Worm (Caenorhabditis elegans): Measurements from ENCODE around the gene ZK1236.9.
A peak's percentile ranks its signal among the peaks of the same experiment; 100 is the strongest.

ZK1236.9 gene

DNA sequence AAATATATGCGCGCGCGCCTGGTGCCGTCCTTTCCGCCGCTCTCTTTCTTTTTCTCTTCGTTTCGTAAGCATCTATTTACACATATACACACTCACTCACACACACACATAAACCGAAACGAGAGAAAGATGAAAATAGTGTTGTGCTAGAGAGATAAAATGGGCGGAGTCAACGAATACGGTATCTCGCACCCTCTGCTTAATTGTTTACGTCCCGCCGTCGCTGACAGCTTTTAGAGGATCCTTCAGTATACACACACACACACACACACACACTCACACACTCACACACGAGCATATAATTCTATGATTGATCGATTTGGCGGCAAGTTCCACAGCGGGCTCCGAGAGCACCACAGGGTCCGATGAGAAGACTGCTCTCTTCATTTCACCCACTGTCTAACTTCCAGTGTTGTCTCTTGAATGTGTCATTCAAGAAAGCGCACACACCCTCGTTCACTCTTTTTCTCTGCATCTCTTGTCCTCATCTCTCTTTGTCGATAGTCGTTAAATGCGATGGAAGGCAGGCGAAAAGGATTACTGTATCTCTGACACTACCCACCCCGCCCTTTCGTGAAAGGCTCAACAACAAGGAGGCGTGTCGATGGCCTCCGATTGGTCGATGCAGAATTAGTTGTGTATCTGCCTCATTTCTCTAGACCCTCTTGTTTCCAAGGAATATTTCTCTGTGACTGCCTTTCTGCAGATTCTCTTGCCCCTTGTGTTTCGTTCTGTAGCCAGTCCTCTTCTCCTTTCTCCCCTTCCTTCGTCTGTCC lies 17.6 kb downstream of the ZK1236.9 start (continued):
- TF ChIP-seq pros-1 (tag; optimal IDR thresholded peaks at IDR 0.05) (peak; percentile 44), ahr-1 (tag; optimal IDR thresholded peaks at IDR 0.05) (no peak), sox-2 (GFP tag; IDR thresholded peaks at IDR 0.05) (peak; percentile 61), ets-4 (tag; optimal IDR thresholded peaks at IDR 0.05) (peak; percentile 50), eyg-1 (tag; optimal IDR thresholded peaks at IDR 0.05) (peak; percentile 70), pha-2 (tag; optimal IDR thresholded peaks at IDR 0.05) (peak; percentile 83), ceh-18 (tag; optimal IDR thresholded peaks at IDR 0.05) (peak; percentile 98), elt-4 (tag; optimal IDR thresholded peaks at IDR 0.05) (no peak), ref-2 (tag; optimal IDR thresholded peaks at IDR 0.05) (peak; percentile 65), hlh-30 (tag; optimal IDR thresholded peaks at IDR 0.05; ENCODE audit: insufficient read depth) (peak; percentile 70), sdc-2 (tag; optimal IDR thresholded peaks at IDR 0.05) (peak; percentile 25), mec-3 (tag; optimal IDR thresholded peaks at IDR 0.05; ENCODE audit: borderline replicate concordance) (no peak), ceh-19 (GFP tag; optimal IDR thresholded peaks at IDR 0.05) (peak; percentile 5), ceh-14 (tag; optimal IDR thresholded peaks at IDR 0.05) (no peak), hlh-15 (tag; optimal IDR thresholded peaks at IDR 0.05) (no peak), lim-6 (tag; optimal IDR thresholded peaks at IDR 0.05) (no peak), ceh-2 (tag; optimal IDR thresholded peaks at IDR 0.05) (peak; percentile 41), ceh-6 (GFP tag; optimal IDR thresholded peaks at IDR 0.05) (peak; percentile 18), K09A11.1 (tag; optimal IDR thresholded peaks at IDR 0.05; ENCODE audit: insufficient read depth) (no peak), ceh-9 (tag; optimal IDR thresholded peaks at IDR 0.05) (no peak), C38D4.7 (GFP tag; optimal IDR thresholded peaks at IDR 0.05) (no peak), ttx-3 (tag; optimal IDR thresholded peaks at IDR 0.05) (peak; percentile 19), nhr-232 (tag; optimal IDR thresholded peaks at IDR 0.05) (no peak), sox-4 (tag; optimal IDR thresholded peaks at IDR 0.05) (no peak), lin-11 (tag; optimal IDR thresholded peaks at IDR 0.05) (no peak), ceh-48 (tag; optimal IDR thresholded peaks at IDR 0.05) (peak; percentile 66), syd-9 (tag; optimal IDR thresholded peaks at IDR 0.05) (peak; percentile 76)

DNA sequence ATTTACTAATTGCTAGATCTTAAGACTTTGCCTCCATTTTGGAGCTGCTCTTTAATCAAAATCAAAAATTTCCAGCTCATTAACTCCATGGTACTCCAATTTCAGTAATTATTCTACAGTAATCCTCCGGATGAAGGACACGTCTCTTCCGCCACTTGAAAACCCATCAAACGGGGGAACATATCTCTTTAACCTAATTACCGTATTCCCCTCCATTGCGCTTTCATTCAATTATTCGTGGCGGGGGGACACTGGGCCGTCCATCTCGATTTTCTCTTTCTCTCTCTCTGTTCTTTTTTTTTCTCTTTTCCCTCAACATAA lies 18.1 kb downstream of the ZK1236.9 start:
- TF ChIP-seq ama-1 (optimal IDR thresholded peaks at IDR 0.05), result no peak
- TF ChIP-seq unc-42 (tag; optimal IDR thresholded peaks at IDR 0.05), result peak; percentile 99
- peak; percentile 67 for TF ChIP-seq ceh-31 (tag; optimal IDR thresholded peaks at IDR 0.05)

DNA sequence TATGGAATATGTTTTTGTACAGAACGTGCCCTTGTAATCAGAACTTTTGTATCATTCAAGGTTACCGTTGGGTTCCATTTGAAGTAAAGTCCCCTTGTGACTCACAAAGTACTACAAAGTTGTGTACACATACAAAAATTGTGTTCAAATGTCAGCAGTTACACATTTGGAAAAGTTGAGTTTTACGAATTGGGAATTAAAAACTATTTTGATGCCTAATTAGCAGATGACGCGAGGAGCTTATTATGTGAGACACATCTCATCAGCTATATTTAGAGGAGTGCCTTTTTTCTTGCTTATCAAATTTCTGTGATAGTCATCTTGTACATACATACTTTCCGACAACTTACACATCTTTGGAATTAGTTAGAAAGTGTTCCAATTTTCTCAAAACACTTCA lies 21.5 kb downstream of the ZK1236.9 start:
- TF ChIP-seq ahr-1 (tag; optimal IDR thresholded peaks at IDR 0.05) (no peak), tbx-7 (tag; optimal IDR thresholded peaks at IDR 0.05) (no peak), dmd-4 (tag; optimal IDR thresholded peaks at IDR 0.05; ENCODE audit: borderline replicate concordance) (no peak), tbx-2 (tag; optimal IDR thresholded peaks at IDR 0.05) (no peak)

DNA sequence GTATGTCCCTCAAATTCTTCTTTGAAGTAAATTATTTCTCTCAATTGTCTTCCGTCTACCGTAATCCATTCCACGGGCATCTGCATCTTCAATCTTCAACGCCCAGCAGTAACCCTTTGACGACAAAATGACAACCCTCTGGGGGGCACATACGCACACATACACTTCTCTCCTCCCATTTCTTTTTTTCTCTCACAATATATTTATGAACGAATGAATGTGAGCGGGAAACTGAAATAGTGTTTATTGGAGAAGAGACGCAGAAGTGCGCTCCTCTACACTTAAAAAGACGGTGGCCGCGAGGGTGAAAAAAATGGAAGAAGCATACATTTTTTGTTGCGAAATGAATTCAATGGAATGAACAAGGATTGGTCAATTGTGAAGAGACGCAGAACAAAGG lies 23.0 kb downstream of the ZK1236.9 start:
- no peak for TF ChIP-seq unc-3 (GFP tag; conservative IDR thresholded peaks at IDR 0.05)
- TF ChIP-seq unc-3 (tag; optimal IDR thresholded peaks at IDR 0.05), result peak; percentile 44
- TF ChIP-seq ztf-16 (tag; optimal IDR thresholded peaks at IDR 0.05), result no peak
- TF ChIP-seq unc-42 (tag; optimal IDR thresholded peaks at IDR 0.05), result peak; percentile 46
- TF ChIP-seq tbx-2 (tag; optimal IDR thresholded peaks at IDR 0.05), result peak; percentile 12
- no peak for TF ChIP-seq T23F11.4 (GFP tag; optimal IDR thresholded peaks at IDR 0.05)
- TF ChIP-seq dmd-4 (tag; optimal IDR thresholded peaks at IDR 0.05; ENCODE audit: borderline replicate concordance), result peak; percentile 23
- TF ChIP-seq dve-1 (tag; optimal IDR thresholded peaks at IDR 0.05), result peak; percentile 27
- peak; percentile 67 for TF ChIP-seq ref-2 (tag; optimal IDR thresholded peaks at IDR 0.05)
- TF ChIP-seq unc-55 (GFP tag; optimal IDR thresholded peaks at IDR 0.05), result peak; percentile 93
- TF ChIP-seq ets-4 (tag; optimal IDR thresholded peaks at IDR 0.05), result peak; percentile 13
- peak; percentile 91 for TF ChIP-seq nfya-1 (tag; optimal IDR thresholded peaks at IDR 0.05)
- peak; percentile 13 for TF ChIP-seq ceh-2 (tag; optimal IDR thresholded peaks at IDR 0.05)
- peak; percentile 75 for TF ChIP-seq ceh-31 (tag; optimal IDR thresholded peaks at IDR 0.05)
- no peak for TF ChIP-seq ceh-48 (tag; optimal IDR thresholded peaks at IDR 0.05)
- no peak for TF ChIP-seq ahr-1 (tag; optimal IDR thresholded peaks at IDR 0.05)
